Worm (Caenorhabditis elegans) whole organism, young adult: ENCODE data around the gene C18B2.4.

ENCODE experiments used
- B0035.1 ChIP-seq: sonication (generic microtip); optimal IDR thresholded peaks from 2 replicates; lab custom pipeline; 2016; ENCODE audit warnings: missing genetic modification characterization, mild to moderate bottlenecking, missing compliant biosample characterization, missing genotype, missing genetic modification reagents
- D2030.7 ChIP-seq: fragments of 200-800 bp; sonication (Bioruptor generic); IDR thresholded peaks from 2 replicates; pipeline ENCODE4 v1.3.6; 2022; ENCODE audit warnings: missing genetic modification reagents, missing genetic modification characterization, missing compliant biosample characterization
- F57C9.4 ChIP-seq: sonication (generic microtip); optimal IDR thresholded peaks from 2 replicates; lab custom pipeline; 2017; ENCODE audit warnings: mild to moderate bottlenecking, missing genetic modification characterization, missing compliant biosample characterization
- K11D2.4 ChIP-seq: fragments of 200-800 bp; sonication (Bioruptor generic); IDR thresholded peaks from 2 replicates; pipeline ENCODE4 v1.3.6; 2022; ENCODE audit warnings: missing genetic modification reagents, missing genetic modification characterization, missing compliant biosample characterization
- T07F8.4 ChIP-seq: sonication (generic microtip); optimal IDR thresholded peaks from 2 replicates; lab custom pipeline; 2016; ENCODE audit warnings: mild to moderate bottlenecking, missing genetic modification characterization, moderate library complexity, missing compliant biosample characterization
- ceh-79 ChIP-seq: sonication (generic microtip); optimal IDR thresholded peaks from 2 replicates; lab custom pipeline; 2017; ENCODE audit warnings: mild to moderate bottlenecking, missing genetic modification characterization, missing compliant biosample characterization
- dox-1 ChIP-seq: fragments of 200-800 bp; sonication (Bioruptor generic); IDR thresholded peaks from 2 replicates; pipeline ENCODE4 v1.3.6; 2022; ENCODE audit warnings: missing genetic modification reagents, missing genetic modification characterization, missing compliant biosample characterization
- madf-3 ChIP-seq: fragments of 200-800 bp; sonication (Bioruptor generic); IDR thresholded peaks from 2 replicates; pipeline ENCODE4 v1.3.6; 2022; ENCODE audit warnings: missing genetic modification reagents, missing genetic modification characterization, missing compliant biosample characterization
- mxl-1 ChIP-seq: sonication (generic microtip); optimal IDR thresholded peaks from 2 replicates; lab custom pipeline; 2016; ENCODE audit warnings: missing genetic modification characterization, missing compliant biosample characterization
- nhr-120 ChIP-seq: fragments of 200-800 bp; sonication (Bioruptor generic); IDR thresholded peaks from 2 replicates; pipeline ENCODE4 v1.3.6; 2022; ENCODE audit warnings: missing genetic modification characterization, missing compliant biosample characterization
- unc-62 ChIP-seq: fragments of 150-350 bp; optimal IDR thresholded peaks from 2 replicates; lab custom pipeline; 2014; ENCODE audit warnings: missing biosample characterization, missing genetic modification reagents, missing genetic modification characterization
- ztf-25 ChIP-seq: fragments of 200-800 bp; sonication (Bioruptor generic); IDR thresholded peaks from 2 replicates; pipeline ENCODE4 v1.3.6; 2022; ENCODE audit warnings: missing genetic modification reagents, missing genetic modification characterization, missing compliant biosample characterization

ce11 chrX:3566856-3567255 lies 38.7 kb downstream of the C18B2.4 start:
- TF ChIP-seq ztf-25 (GFP tag; lab: Robert Waterston, UW) = no peak
- 0 out of 2 replicates have a peak, but pooled peaks have one; percentile 71 for TF ChIP-seq madf-3 (GFP tag; lab: Robert Waterston, UW)
- TF ChIP-seq D2030.7 (GFP tag; lab: Robert Waterston, UW) = no peak
- no peak for TF ChIP-seq T07F8.4 (tag; lab: Kevin White, UChicago)
- TF ChIP-seq nhr-120 (GFP tag; lab: Robert Waterston, UW) = no peak
- TF ChIP-seq unc-62 = no peak
- no peak for TF ChIP-seq K11D2.4 (GFP tag; lab: Robert Waterston, UW)
- TF ChIP-seq ceh-79 = no peak
- TF ChIP-seq B0035.1 (tag; lab: Kevin White, UChicago) = no peak
- no peak for TF ChIP-seq F57C9.4 (tag; lab: Kevin White, UChicago)
- TF ChIP-seq dox-1 (GFP tag; lab: Robert Waterston, UW) = no peak
- TF ChIP-seq mxl-1 = no peak
